Fruit fly (Drosophila melanogaster) whole organism, embryonic: Measurements from ENCODE around the gene CG14205.

Experiments used
- B-H1 ChIP-seq: fragments of 200-800 bp; sonication (Bioruptor generic); IDR thresholded peaks from 3 replicates; pipeline ENCODE4 v1.3.6; 2022; ENCODE audit warnings: missing biosample characterization, missing genetic modification characterization
- CG10431 ChIP-seq: fragments of 200-800 bp; sonication (Bioruptor generic); optimal IDR thresholded peaks from 3 replicates; lab custom pipeline; 2018; ENCODE audit warnings: missing biosample characterization, mild to moderate bottlenecking, missing genetic modification characterization
- CG10959 ChIP-seq: fragments of 200-800 bp; sonication (Bioruptor generic); IDR thresholded peaks from 2 replicates; pipeline ENCODE4 v1.3.6; 2022; ENCODE audit warnings: missing biosample characterization, missing genetic modification characterization
- CG11723 ChIP-seq: fragments of 200-800 bp; sonication (Bioruptor generic); optimal IDR thresholded peaks from 2 replicates; lab custom pipeline; 2017; ENCODE audit warnings: missing biosample characterization, mild to moderate bottlenecking, missing genetic modification characterization
- CG12155 ChIP-seq: fragments of 200-800 bp; sonication (Bioruptor generic); optimal IDR thresholded peaks from 3 replicates; lab custom pipeline; 2016; ENCODE audit warnings: missing biosample characterization, missing genetic modification characterization
- CG13296 ChIP-seq: fragments of 200-800 bp; sonication (Bioruptor generic); optimal IDR thresholded peaks from 3 replicates; lab custom pipeline; 2018; ENCODE audit warnings: missing biosample characterization, mild to moderate bottlenecking, missing genetic modification characterization
- CG17186 ChIP-seq: fragments of 200-800 bp; sonication (Bioruptor generic); optimal IDR thresholded peaks from 3 replicates; lab custom pipeline; 2017; ENCODE audit warnings: missing biosample characterization, missing genetic modification reagents, missing genetic modification characterization
- CG17385 ChIP-seq: fragments of 200-800 bp; sonication (Bioruptor generic); optimal IDR thresholded peaks from 3 replicates; lab custom pipeline; 2018; ENCODE audit warnings: missing biosample characterization, mild to moderate bottlenecking, missing genetic modification characterization
- CG1792 ChIP-seq: fragments of 200-800 bp; sonication (Bioruptor generic); optimal IDR thresholded peaks from 2 replicates; lab custom pipeline; 2016; ENCODE audit warnings: missing biosample characterization, missing genetic modification characterization
- CG18599 ChIP-seq: fragments of 200-800 bp; sonication (Bioruptor generic); optimal IDR thresholded peaks from 3 replicates; lab custom pipeline; 2017; ENCODE audit warnings: missing biosample characterization, missing genetic modification characterization, mild to moderate bottlenecking, moderate library complexity, missing genetic modification reagents
- CG2202 ChIP-seq: fragments of 200-800 bp; sonication (Bioruptor generic); optimal IDR thresholded peaks from 2 replicates; lab custom pipeline; 2018; ENCODE audit warnings: missing biosample characterization, mild to moderate bottlenecking, missing genetic modification characterization
- CG2712 ChIP-seq: fragments of 200-800 bp; optimal IDR thresholded peaks from 3 replicates; lab custom pipeline; 2019; ENCODE audit warnings: missing biosample characterization, mild to moderate bottlenecking, missing genetic modification characterization, moderate library complexity
- CG2875 ChIP-seq: fragments of 200-800 bp; sonication (Bioruptor generic); optimal IDR thresholded peaks from 2 replicates; lab custom pipeline; 2017; ENCODE audit warnings: missing biosample characterization, mild to moderate bottlenecking, missing genetic modification characterization, missing genetic modification reagents
- CG4404 ChIP-seq: fragments of 200-800 bp; sonication (Bioruptor generic); IDR thresholded peaks from 2 replicates; pipeline ENCODE4 v1.3.6; 2022; ENCODE audit warnings: missing biosample characterization, missing genetic modification characterization
- CG4820 ChIP-seq: fragments of 200-800 bp; sonication (Bioruptor generic); optimal IDR thresholded peaks from 3 replicates; lab custom pipeline; 2016; ENCODE audit warnings: missing biosample characterization, missing genetic modification characterization
- CG6854 ChIP-seq: fragments of 200-800 bp; sonication (Bioruptor generic); optimal IDR thresholded peaks from 3 replicates; lab custom pipeline; 2017; ENCODE audit warnings: missing biosample characterization, mild to moderate bottlenecking, missing genetic modification characterization
- CG7786 ChIP-seq: fragments of 200-800 bp; sonication (Bioruptor generic); optimal IDR thresholded peaks from 2 replicates; lab custom pipeline; 2016; ENCODE audit warnings: missing biosample characterization, missing genetic modification characterization
- CG8089 ChIP-seq: fragments of 200-800 bp; sonication (Bioruptor generic); optimal IDR thresholded peaks from 3 replicates; lab custom pipeline; 2016; ENCODE audit warnings: missing biosample characterization, missing genetic modification characterization
- CG8281 ChIP-seq: fragments of 200-800 bp; sonication (Bioruptor generic); optimal IDR thresholded peaks from 2 replicates; lab custom pipeline; 2018; ENCODE audit warnings: missing biosample characterization, mild to moderate bottlenecking, missing genetic modification characterization, moderate library complexity
- CG8290 ChIP-seq, 3 experiments: fragments of 200-800 bp; sonication (Bioruptor generic); optimal IDR thresholded peaks; 2 replicates each; lab custom pipeline; 2016 to 2019; ENCODE audit warnings: missing biosample characterization in 3 of 3, missing genetic modification characterization in 3 of 3, mild to moderate bottlenecking in 2 of 3, moderate library complexity in 1 of 3
- CG8359 ChIP-seq: fragments of 200-800 bp; sonication (Bioruptor generic); optimal IDR thresholded peaks from 2 replicates; lab custom pipeline; 2017; ENCODE audit warnings: missing biosample characterization, mild to moderate bottlenecking, missing genetic modification characterization, borderline replicate concordance
- CTCF ChIP-seq: fragments of 200-800 bp; sonication (Bioruptor generic); optimal IDR thresholded peaks from 2 replicates; lab custom pipeline; 2017; ENCODE audit warnings: missing biosample characterization, mild to moderate bottlenecking, missing genetic modification characterization, moderate library complexity
- E2f2 ChIP-seq: fragments of 200-800 bp; sonication (Bioruptor generic); IDR thresholded peaks from 2 replicates; pipeline ENCODE4 v1.3.6; 2022; ENCODE audit warnings: missing biosample characterization, missing genetic modification characterization
- ERR ChIP-seq: fragments of 200-800 bp; sonication (Bioruptor generic); optimal IDR thresholded peaks from 2 replicates; lab custom pipeline; 2016; ENCODE audit warnings: missing biosample characterization, missing genetic modification characterization
- Lim3 ChIP-seq: fragments of 200-800 bp; sonication (Bioruptor generic); IDR thresholded peaks from 2 replicates; pipeline ENCODE4 v1.3.6; 2022; ENCODE audit warnings: missing biosample characterization, missing genetic modification characterization
- Lpt ChIP-seq: fragments of >200 bp; optimal IDR thresholded peaks from 2 replicates; lab custom pipeline; 2018; ENCODE audit warnings: missing biosample characterization, missing genetic modification characterization
- NK7.1 ChIP-seq: fragments of 200-800 bp; sonication (Bioruptor generic); optimal IDR thresholded peaks from 3 replicates; lab custom pipeline; 2016; ENCODE audit warnings: missing biosample characterization, missing genetic modification characterization
- Nf-YA ChIP-seq: fragments of 200-800 bp; sonication (Bioruptor generic); IDR thresholded peaks from 2 replicates; pipeline ENCODE4 v1.3.6; 2022; ENCODE audit warnings: missing biosample characterization, missing genetic modification characterization
- Oaz ChIP-seq: fragments of 200-800 bp; sonication (Bioruptor generic); IDR thresholded peaks from 2 replicates; pipeline ENCODE4 v1.3.6; 2022; ENCODE audit warnings: missing biosample characterization, missing genetic modification characterization
- PHDP ChIP-seq: fragments of 200-800 bp; sonication (Bioruptor generic); optimal IDR thresholded peaks from 3 replicates; lab custom pipeline; 2018; ENCODE audit warnings: missing biosample characterization, mild to moderate bottlenecking, missing genetic modification characterization, moderate library complexity
- Ssrp ChIP-seq: fragments of 200-800 bp; sonication (Bioruptor generic); optimal IDR thresholded peaks from 2 replicates; lab custom pipeline; 2018; ENCODE audit warnings: missing biosample characterization, mild to moderate bottlenecking, missing genetic modification characterization, moderate library complexity
- Trl ChIP-seq, 3 experiments: fragments of >200 bp in 2 of 3; fragments of 200-800 bp in 1 of 3; sonication (Bioruptor generic) in 1 of 3; optimal IDR thresholded peaks; 2 replicates in 1 of 3; 3 replicates in 2 of 3; lab custom pipeline; 2016 to 2017; ENCODE audit warnings: missing biosample characterization in 1 of 3, missing genetic modification characterization in 1 of 3
- Usf ChIP-seq: fragments of 200-800 bp; sonication (Bioruptor generic); optimal IDR thresholded peaks from 2 replicates; lab custom pipeline; 2017; ENCODE audit warnings: missing genotype, missing biosample characterization, missing genetic modification characterization
- ab ChIP-seq: fragments of 200-800 bp; sonication (Bioruptor generic); optimal IDR thresholded peaks from 2 replicates; lab custom pipeline; 2016; ENCODE audit warnings: missing biosample characterization, missing genetic modification characterization
- cas ChIP-seq: fragments of 200-800 bp; sonication (Bioruptor generic); IDR thresholded peaks from 2 replicates; pipeline ENCODE4 v1.3.6; 2022; ENCODE audit warnings: missing biosample characterization, missing genetic modification characterization
- ci ChIP-seq: fragments of 200-800 bp; sonication (Bioruptor generic); IDR thresholded peaks from 3 replicates; pipeline ENCODE4 v1.3.6; 2022; ENCODE audit warnings: missing biosample characterization, missing genetic modification characterization
- danr ChIP-seq: fragments of 200-800 bp; sonication (Bioruptor generic); IDR thresholded peaks from 2 replicates; pipeline ENCODE4 v1.3.6; 2022; ENCODE audit warnings: missing biosample characterization, missing genetic modification characterization
- dmrt11E ChIP-seq: fragments of 200-800 bp; sonication (Bioruptor generic); optimal IDR thresholded peaks from 3 replicates; lab custom pipeline; 2018; ENCODE audit warnings: missing biosample characterization, mild to moderate bottlenecking, missing genetic modification characterization, moderate library complexity
- dpn ChIP-seq, 2 experiments: fragments of 200-800 bp; sonication (Bioruptor generic); optimal IDR thresholded peaks; 3 replicates each; lab custom pipeline; 2016; ENCODE audit warnings: missing biosample characterization in 2 of 2, missing genetic modification characterization in 2 of 2
- ems ChIP-seq: fragments of 200-800 bp; sonication (Bioruptor generic); optimal IDR thresholded peaks from 3 replicates; lab custom pipeline; 2016; ENCODE audit warnings: missing biosample characterization, missing genetic modification characterization
- fd96Cb ChIP-seq: fragments of 200-800 bp; sonication (Bioruptor generic); optimal IDR thresholded peaks from 2 replicates; lab custom pipeline; 2018; ENCODE audit warnings: missing biosample characterization, mild to moderate bottlenecking, missing genetic modification characterization, moderate library complexity
- gt ChIP-seq: fragments of 200-800 bp; sonication (Bioruptor generic); IDR thresholded peaks from 2 replicates; pipeline ENCODE4 v1.3.6; 2022; ENCODE audit warnings: missing biosample characterization, missing genetic modification characterization
- knrl ChIP-seq: fragments of 200-800 bp; sonication (Bioruptor generic); IDR thresholded peaks from 3 replicates; pipeline ENCODE4 v1.3.6; 2022; ENCODE audit warnings: missing biosample characterization, missing genetic modification characterization; ENCODE audit not compliant: partially characterized antibody
- mld ChIP-seq: fragments of 200-800 bp; sonication (Bioruptor generic); IDR thresholded peaks from 3 replicates; pipeline ENCODE4 v1.3.6; 2022; ENCODE audit warnings: missing biosample characterization, missing genetic modification characterization; ENCODE audit not compliant: partially characterized antibody
- nau ChIP-seq: fragments of 200-800 bp; sonication (Bioruptor generic); optimal IDR thresholded peaks from 3 replicates; lab custom pipeline; 2017; ENCODE audit warnings: missing biosample characterization, mild to moderate bottlenecking, missing genetic modification characterization, missing genetic modification reagents
- slp2 ChIP-seq: fragments of 200-800 bp; sonication (Bioruptor generic); optimal IDR thresholded peaks from 2 replicates; lab custom pipeline; 2016; ENCODE audit warnings: missing biosample characterization, missing genetic modification characterization
- sqz ChIP-seq: fragments of 200-800 bp; sonication (Bioruptor generic); optimal IDR thresholded peaks from 3 replicates; lab custom pipeline; 2018; ENCODE audit warnings: missing biosample characterization, mild to moderate bottlenecking, missing genetic modification characterization
- ssp ChIP-seq: fragments of 200-800 bp; sonication (Bioruptor generic); IDR thresholded peaks from 2 replicates; pipeline ENCODE4 v1.3.6; 2022; ENCODE audit warnings: missing biosample characterization, missing genetic modification characterization
- tna ChIP-seq: fragments of 200-800 bp; sonication (Bioruptor generic); IDR thresholded peaks from 2 replicates; pipeline ENCODE4 v1.3.6; 2022; ENCODE audit warnings: missing biosample characterization, missing genetic modification characterization; ENCODE audit not compliant: partially characterized antibody
- trem ChIP-seq: fragments of 200-800 bp; optimal IDR thresholded peaks from 3 replicates; lab custom pipeline; 2019; ENCODE audit warnings: missing biosample characterization, mild to moderate bottlenecking, missing genetic modification characterization, moderate library complexity
- z ChIP-seq: fragments of 200-800 bp; sonication (Bioruptor generic); IDR thresholded peaks from 3 replicates; pipeline ENCODE4 v1.3.6; 2022; ENCODE audit warnings: missing biosample characterization, missing genetic modification characterization

The CG14205 gene

DNA sequence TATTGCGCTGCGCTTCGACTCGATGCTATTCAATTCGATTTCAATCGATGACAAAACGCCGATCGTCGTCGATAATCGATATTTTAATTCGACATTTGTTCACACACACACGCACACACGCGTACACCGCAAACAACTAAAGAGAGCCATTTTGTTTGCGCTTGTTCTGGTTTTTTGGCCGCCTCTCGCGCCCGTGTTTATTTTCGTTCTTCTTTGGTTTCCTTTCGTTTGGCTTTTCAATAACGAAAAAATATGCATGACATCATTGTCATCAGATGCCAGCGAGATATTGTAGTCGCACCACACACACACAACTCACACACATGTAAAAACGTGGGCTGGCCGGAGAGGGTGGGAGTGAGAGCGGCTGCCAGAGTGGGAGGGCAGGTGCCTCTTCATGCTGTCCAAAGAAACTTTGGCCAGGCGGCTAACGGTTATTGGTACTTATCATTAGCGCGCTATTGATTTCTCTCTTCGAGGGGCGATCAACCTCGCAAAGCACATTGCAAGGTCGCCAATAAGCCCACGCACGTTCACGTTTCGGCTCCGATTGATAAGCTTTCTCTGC lies 15.7 kb downstream of the CG14205 start (continued):
- no peak for TF ChIP-seq CG17385
- TF ChIP-seq CG8359 (GFP tag; lab: Kevin White, UChicago) = no peak
- TF ChIP-seq CG1792 (GFP tag; lab: Kevin White, UChicago) = no peak
- no peak for TF ChIP-seq CG8281 (tag; lab: Kevin White, UChicago)
- TF ChIP-seq CG10431 = no peak
- TF ChIP-seq CG17186 (GFP tag; lab: Kevin White, UChicago) = no peak
- 0 out of 3 replicates have a peak, but pooled peaks have one; percentile 52 for TF ChIP-seq ci (GFP tag; lab: Robert Waterston, UW)
- TF ChIP-seq Oaz (GFP tag; lab: Robert Waterston, UW) = no peak
- peak; percentile 27 for TF ChIP-seq ERR (GFP tag; lab: Kevin White, UChicago)
- no peak for TF ChIP-seq dpn (GFP tag; optimal IDR thresholded peaks at IDR 0.05; lab: Kevin White, UChicago)
- TF ChIP-seq Trl (optimal IDR thresholded peaks at IDR 0.05; lab: Kevin White, UChicago) = peak; percentile 21 to 65
- TF ChIP-seq Trl (GFP tag; optimal IDR thresholded peaks at IDR 0.05; lab: Kevin White, UChicago) = no peak
- no peak for TF ChIP-seq gt (GFP tag; lab: Robert Waterston, UW)
- no peak for TF ChIP-seq CTCF (GFP tag; lab: Kevin White, UChicago)
- TF ChIP-seq B-H1 = no peak
- no peak for TF ChIP-seq knrl (GFP tag; lab: Robert Waterston, UW)
- no peak for TF ChIP-seq CG8290 (GFP tag; optimal IDR thresholded peaks at IDR 0.05; lab: Kevin White, UChicago)
- peak in 1 of 2 experiments; percentile 19 for TF ChIP-seq CG8290 (tag; optimal IDR thresholded peaks at IDR 0.05; lab: Kevin White, UChicago)
- no peak for TF ChIP-seq CG2202
- no peak for TF ChIP-seq fd96Cb (tag; lab: Kevin White, UChicago)
- TF ChIP-seq CG2712 = no peak
- no peak for TF ChIP-seq CG12155 (GFP tag; lab: Kevin White, UChicago)
- TF ChIP-seq CG8089 = no peak
- no peak for TF ChIP-seq tna (GFP tag; lab: Robert Waterston, UW)
- TF ChIP-seq slp2 (GFP tag; lab: Kevin White, UChicago) = no peak
- TF ChIP-seq cas (GFP tag; lab: Robert Waterston, UW) = no peak
- TF ChIP-seq CG18599 (GFP tag; lab: Kevin White, UChicago) = peak; percentile 32
- TF ChIP-seq CG2875 (GFP tag; lab: Kevin White, UChicago) = no peak
- TF ChIP-seq Usf (GFP tag; lab: Kevin White, UChicago) = no peak
- TF ChIP-seq z (GFP tag; lab: Robert Waterston, UW) = no peak
- TF ChIP-seq Lim3 (GFP tag; lab: Robert Waterston, UW) = no peak
- TF ChIP-seq CG10959 (GFP tag; lab: Robert Waterston, UW) = no peak
- no peak for TF ChIP-seq CG4404
- TF ChIP-seq danr (GFP tag; lab: Robert Waterston, UW) = no peak
- TF ChIP-seq Nf-YA (GFP tag; lab: Robert Waterston, UW) = no peak
- no peak for TF ChIP-seq PHDP (tag; lab: Kevin White, UChicago)
- no peak for TF ChIP-seq dmrt11E (tag; lab: Kevin White, UChicago)
- TF ChIP-seq CG13296 (GFP tag; lab: Kevin White, UChicago) = peak; percentile 35
- TF ChIP-seq E2f2 (GFP tag; lab: Robert Waterston, UW) = peak; percentile 35; the same call in 1 of the 2 replicates
- TF ChIP-seq CG11723 (GFP tag; lab: Kevin White, UChicago) = no peak
- no peak for TF ChIP-seq sqz
- no peak for TF ChIP-seq ssp
- TF ChIP-seq trem (tag; lab: Kevin White, UChicago) = no peak
- TF ChIP-seq CG6854 = peak; percentile 16
- TF ChIP-seq CG7786 (GFP tag; lab: Kevin White, UChicago) = no peak
- no peak for TF ChIP-seq Lpt
- no peak for TF ChIP-seq CG4820 (GFP tag; lab: Kevin White, UChicago)
- peak; percentile 31 for TF ChIP-seq nau (GFP tag; lab: Kevin White, UChicago)
- no peak for TF ChIP-seq ab
- TF ChIP-seq Ssrp = no peak
- no peak for TF ChIP-seq ems (GFP tag; lab: Kevin White, UChicago)
- no peak for TF ChIP-seq NK7.1 (GFP tag; lab: Kevin White, UChicago)
- TF ChIP-seq mld (GFP tag; lab: Robert Waterston, UW) = no peak
